Worm (Caenorhabditis elegans) whole organism, young adult: ENCODE data around the gene ZC84.6.

ENCODE experiments used
- B0019.2 ChIP-seq: fragments of 200-800 bp; sonication (Bioruptor generic); conservative IDR thresholded peaks from 2 replicates; pipeline ENCODE4 v1.3.6; 2022; ENCODE audit warnings: missing genetic modification reagents, missing genetic modification characterization, missing compliant biosample characterization
- B0035.1 ChIP-seq: sonication (generic microtip); optimal IDR thresholded peaks from 2 replicates; lab custom pipeline; 2016; ENCODE audit warnings: missing genetic modification characterization, mild to moderate bottlenecking, missing compliant biosample characterization, missing genotype, missing genetic modification reagents
- B0336.3 ChIP-seq: fragments of 200-800 bp; sonication (Bioruptor generic); IDR thresholded peaks from 2 replicates; pipeline ENCODE4 v1.3.6; 2022; ENCODE audit warnings: missing genetic modification characterization, missing compliant biosample characterization
- F23B12.7 ChIP-seq: sonication (generic microtip); optimal IDR thresholded peaks from 2 replicates; lab custom pipeline; 2017; ENCODE audit warnings: missing genetic modification characterization, mild to moderate bottlenecking, missing compliant biosample characterization, antibody characterized with exemption, moderate library complexity; ENCODE audit not compliant: insufficient read depth
- K12H6.12 ChIP-seq: fragments of 200-800 bp; sonication (Bioruptor generic); optimal IDR thresholded peaks from 2 replicates; lab custom pipeline; 2018; ENCODE audit warnings: mild to moderate bottlenecking, missing genetic modification characterization, missing compliant biosample characterization
- T07F8.4 ChIP-seq: sonication (generic microtip); optimal IDR thresholded peaks from 2 replicates; lab custom pipeline; 2016; ENCODE audit warnings: mild to moderate bottlenecking, missing genetic modification characterization, moderate library complexity, missing compliant biosample characterization
- Y53F4B.3 ChIP-seq: fragments of 200-800 bp; sonication (Bioruptor generic); IDR thresholded peaks from 2 replicates; pipeline ENCODE4 v1.3.6; 2022; ENCODE audit warnings: missing genetic modification reagents, missing genetic modification characterization, missing compliant biosample characterization
- Y56A3A.18 ChIP-seq: fragments of 200-800 bp; sonication (Bioruptor generic); IDR thresholded peaks from 2 replicates; pipeline ENCODE4 v1.3.6; 2022; ENCODE audit warnings: missing genetic modification reagents, missing genetic modification characterization, missing compliant biosample characterization
- Y79H2A.3 ChIP-seq: fragments of 200-800 bp; sonication (Bioruptor generic); conservative IDR thresholded peaks from 2 replicates; pipeline ENCODE4 v1.3.6; 2022; ENCODE audit warnings: missing genetic modification reagents, missing genetic modification characterization, missing compliant biosample characterization
- Y95B8A.8 ChIP-seq: fragments of 200-800 bp; sonication (Bioruptor generic); IDR thresholded peaks from 2 replicates; pipeline ENCODE4 v1.3.6; 2022; ENCODE audit warnings: missing genetic modification reagents, missing genetic modification characterization, missing compliant biosample characterization
- ama-1 ChIP-seq, 3 experiments: fragments of 150-350 bp in 1 of 3; sonication (generic microtip) in 2 of 3; optimal IDR thresholded peaks; 2 replicates each; lab custom pipeline; 2014 to 2018; ENCODE audit warnings: missing biosample characterization in 2 of 3, missing genetic modification characterization in 2 of 3, missing genetic modification reagents in 2 of 3
- athp-1 ChIP-seq: sonication (generic microtip); optimal IDR thresholded peaks from 2 replicates; lab custom pipeline; 2017; ENCODE audit warnings: mild to moderate bottlenecking, missing genetic modification characterization, missing compliant biosample characterization
- attf-3 ChIP-seq: fragments of 200-800 bp; sonication (Bioruptor generic); conservative IDR thresholded peaks from 2 replicates; pipeline ENCODE4 v1.3.6; 2022; ENCODE audit warnings: missing genetic modification reagents, missing genetic modification characterization, missing compliant biosample characterization
- bed-1 ChIP-seq: fragments of 200-800 bp; sonication (Bioruptor generic); IDR thresholded peaks from 2 replicates; pipeline ENCODE4 v1.3.6; 2022; ENCODE audit warnings: missing genetic modification reagents, missing genetic modification characterization, missing compliant biosample characterization
- ccch-3 ChIP-seq: fragments of 200-800 bp; sonication (Bioruptor generic); optimal IDR thresholded peaks from 2 replicates; lab custom pipeline; 2018; ENCODE audit warnings: mild to moderate bottlenecking, missing genetic modification characterization, missing compliant biosample characterization
- ceh-91 ChIP-seq: fragments of 200-800 bp; sonication (Bioruptor generic); IDR thresholded peaks from 2 replicates; pipeline ENCODE4 v1.3.6; 2022; ENCODE audit warnings: missing genetic modification reagents, missing genetic modification characterization, missing compliant biosample characterization
- dpff-1 ChIP-seq: sonication (generic microtip); optimal IDR thresholded peaks from 2 replicates; lab custom pipeline; 2017; ENCODE audit warnings: mild to moderate bottlenecking, missing genetic modification characterization, missing compliant biosample characterization
- ets-4 ChIP-seq: fragments of 200-800 bp; sonication (Bioruptor generic); optimal IDR thresholded peaks from 2 replicates; lab custom pipeline; 2018; ENCODE audit warnings: mild to moderate bottlenecking, missing genetic modification characterization, missing compliant biosample characterization
- gei-17 ChIP-seq: fragments of 200-800 bp; sonication (Bioruptor generic); optimal IDR thresholded peaks from 2 replicates; lab custom pipeline; 2018; ENCODE audit warnings: mild to moderate bottlenecking, missing genetic modification characterization, missing compliant biosample characterization
- hlh-12 ChIP-seq: sonication (generic microtip); optimal IDR thresholded peaks from 2 replicates; lab custom pipeline; 2016; ENCODE audit warnings: missing genetic modification characterization, missing compliant biosample characterization
- hmg-1.2 ChIP-seq: fragments of 200-800 bp; sonication (Bioruptor generic); IDR thresholded peaks from 2 replicates; pipeline ENCODE4 v1.3.6; 2022; ENCODE audit warnings: missing genetic modification reagents, missing genetic modification characterization, missing compliant biosample characterization
- let-526 ChIP-seq: fragments of 200-800 bp; sonication (Bioruptor generic); IDR thresholded peaks from 2 replicates; pipeline ENCODE4 v1.3.6; 2022; ENCODE audit warnings: missing genetic modification reagents, missing genetic modification characterization, missing compliant biosample characterization
- lin-40 ChIP-seq: sonication (generic microtip); optimal IDR thresholded peaks from 2 replicates; lab custom pipeline; 2016; ENCODE audit warnings: missing genetic modification characterization, mild to moderate bottlenecking, missing compliant biosample characterization, missing genotype, missing genetic modification reagents
- lsy-27 ChIP-seq: sonication (generic microtip); optimal IDR thresholded peaks from 2 replicates; lab custom pipeline; 2017; ENCODE audit warnings: missing genetic modification characterization, mild to moderate bottlenecking, missing compliant biosample characterization, antibody characterized with exemption, missing genotype, borderline replicate concordance; ENCODE audit not compliant: insufficient read depth
- madf-10 ChIP-seq: sonication (generic microtip); optimal IDR thresholded peaks from 2 replicates; lab custom pipeline; 2016; ENCODE audit warnings: mild to moderate bottlenecking, missing genetic modification characterization, missing compliant biosample characterization
- madf-6 ChIP-seq: fragments of 200-800 bp; sonication (Bioruptor generic); IDR thresholded peaks from 2 replicates; pipeline ENCODE4 v1.3.6; 2022; ENCODE audit warnings: missing genetic modification reagents, missing genetic modification characterization, missing compliant biosample characterization
- mel-28 ChIP-seq: sonication (generic microtip); optimal IDR thresholded peaks from 2 replicates; lab custom pipeline; 2016; ENCODE audit warnings: borderline replicate concordance, mild to moderate bottlenecking, missing genetic modification characterization, missing compliant biosample characterization
- nhr-179 ChIP-seq: sonication (generic microtip); optimal IDR thresholded peaks from 2 replicates; lab custom pipeline; 2016; ENCODE audit warnings: mild to moderate bottlenecking, missing genetic modification characterization, missing compliant biosample characterization
- nhr-80 ChIP-seq: sonication (generic microtip); optimal IDR thresholded peaks from 2 replicates; lab custom pipeline; 2016; ENCODE audit warnings: missing genetic modification characterization, missing compliant biosample characterization
- pbrm-1 ChIP-seq: fragments of 200-800 bp; sonication (Bioruptor generic); IDR thresholded peaks from 2 replicates; pipeline ENCODE4 v1.3.6; 2022; ENCODE audit warnings: missing genetic modification reagents, missing genetic modification characterization, missing compliant biosample characterization
- rcor-1 ChIP-seq: fragments of 200-800 bp; sonication (Bioruptor generic); IDR thresholded peaks from 2 replicates; pipeline ENCODE4 v1.3.6; 2022; ENCODE audit warnings: missing genetic modification reagents, missing genetic modification characterization, missing compliant biosample characterization
- repo-1 ChIP-seq: sonication (generic microtip); optimal IDR thresholded peaks from 2 replicates; lab custom pipeline; 2017; ENCODE audit warnings: mild to moderate bottlenecking, missing genetic modification characterization, missing compliant biosample characterization
- rpc-1 ChIP-seq, 2 experiments: fragments of 150-350 bp in 1 of 2; sonication (generic microtip) in 1 of 2; optimal IDR thresholded peaks; 2 replicates each; lab custom pipeline; 2014 to 2018; ENCODE audit warnings: missing biosample characterization in 1 of 2, missing genetic modification characterization in 1 of 2, missing genetic modification reagents in 1 of 2, missing genotype in 1 of 2
- snpc-3.4 ChIP-seq: sonication (generic microtip); optimal IDR thresholded peaks from 2 replicates; lab custom pipeline; 2017; ENCODE audit warnings: missing genetic modification characterization, mild to moderate bottlenecking, missing compliant biosample characterization, antibody characterized with exemption, moderate library complexity, missing genotype, missing genetic modification reagents
- somi-1 ChIP-seq: fragments of 200-800 bp; sonication (Bioruptor generic); optimal IDR thresholded peaks from 2 replicates; lab custom pipeline; 2018; ENCODE audit warnings: mild to moderate bottlenecking, missing genetic modification characterization, missing compliant biosample characterization
- tbp1 ChIP-seq: fragments of 200-800 bp; sonication (Bioruptor generic); optimal IDR thresholded peaks from 2 replicates; lab custom pipeline; 2018; ENCODE audit warnings: mild to moderate bottlenecking, missing genetic modification characterization, missing compliant biosample characterization
- tbx-9 ChIP-seq: sonication (generic microtip); optimal IDR thresholded peaks from 2 replicates; lab custom pipeline; 2016; ENCODE audit warnings: borderline replicate concordance, missing genetic modification characterization, inconsistent platforms, missing compliant biosample characterization
- ztf-25 ChIP-seq: fragments of 200-800 bp; sonication (Bioruptor generic); IDR thresholded peaks from 2 replicates; pipeline ENCODE4 v1.3.6; 2022; ENCODE audit warnings: missing genetic modification reagents, missing genetic modification characterization, missing compliant biosample characterization
- ztf-3 ChIP-seq: fragments of 200-800 bp; sonication (Bioruptor generic); optimal IDR thresholded peaks from 2 replicates; lab custom pipeline; 2018; ENCODE audit warnings: mild to moderate bottlenecking, missing genetic modification characterization, missing compliant biosample characterization

ZC84.6 gene

DNA sequence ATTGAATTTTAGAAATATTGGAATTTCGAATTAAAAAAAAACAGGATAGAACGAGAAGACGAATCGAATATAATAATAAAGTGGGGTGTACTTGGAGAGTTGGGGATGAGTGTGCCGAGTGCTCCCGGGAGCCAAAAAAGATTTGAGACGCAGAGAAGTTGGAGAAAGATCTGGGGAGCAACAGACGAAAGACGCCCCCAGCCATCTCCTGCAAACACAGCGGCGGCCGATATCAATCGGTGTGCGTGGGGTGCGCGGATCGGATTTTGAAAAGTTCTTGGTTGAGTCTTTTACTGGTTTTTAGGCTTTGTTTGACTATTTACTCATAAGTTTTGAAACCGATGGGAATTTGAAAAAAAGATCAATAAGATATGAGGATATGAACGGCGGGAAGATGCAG, 45.7 kb downstream of the ZC84.6 start, which contains the start of gene nhl-1:
nhl-1 (minus strand) TSS at position 101 of the 400 bp plus-strand sequence.
- TF ChIP-seq ceh-91 (GFP tag; lab: Robert Waterston, UW) (no peak), T07F8.4 (tag; lab: Kevin White, UChicago) (no peak), pbrm-1 (no peak), madf-6 (GFP tag; lab: Robert Waterston, UW) (no peak), rcor-1 (no peak), tbp1 (GFP tag; lab: Kevin White, UChicago) (no peak)

DNA sequence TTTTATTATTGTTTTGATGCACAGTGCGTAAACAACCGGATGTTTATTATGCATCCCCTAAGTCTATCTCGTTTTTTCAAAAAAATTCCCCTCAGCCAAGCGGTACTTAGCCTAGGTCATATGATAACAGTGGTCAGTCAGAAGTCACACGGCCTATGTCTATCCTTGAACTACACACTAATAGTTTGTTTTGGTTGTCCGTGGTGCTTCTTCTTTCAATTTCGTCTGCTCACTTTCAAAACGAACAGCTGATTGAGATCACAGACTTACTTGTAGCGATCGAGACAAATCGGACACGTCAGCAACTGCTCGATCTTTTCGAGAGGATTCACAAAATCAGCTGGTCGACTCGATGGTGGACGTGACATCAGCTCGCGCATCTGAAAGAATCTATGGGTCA, 46.6 kb downstream of the ZC84.6 start:
- TF ChIP-seq ama-1 (optimal IDR thresholded peaks at IDR 0.05; lab: Kevin White, UChicago) (no peak), ama-1 (GFP tag; optimal IDR thresholded peaks at IDR 0.05; lab: Kevin White, UChicago) (no peak), mel-28 (tag; lab: Kevin White, UChicago) (no peak), ets-4 (GFP tag; lab: Kevin White, UChicago) (no peak), bed-1 (GFP tag; lab: Robert Waterston, UW) (no peak), rcor-1 (no peak), somi-1 (GFP tag; lab: Kevin White, UChicago) (peak; percentile 35)

ce11 chrIII:9151782-9152181, 47.7 kb downstream of the ZC84.6 start:
- TF ChIP-seq tbx-9 (no peak), F23B12.7 (tag; lab: Kevin White, UChicago) (no peak), athp-1 (tag; lab: Kevin White, UChicago) (no peak), repo-1 (tag; lab: Kevin White, UChicago) (no peak)

ce11 chrIII:9149132-9149531, 50.4 kb downstream of the ZC84.6 start:
- TF ChIP-seq hlh-12 (tag; lab: Kevin White, UChicago), result no peak
- no peak for TF ChIP-seq B0019.2 (GFP tag; lab: Robert Waterston, UW)
- no peak for TF ChIP-seq ztf-25 (GFP tag; lab: Robert Waterston, UW)
- TF ChIP-seq nhr-179 (tag; lab: Kevin White, UChicago), result no peak
- no peak for TF ChIP-seq Y95B8A.8 (GFP tag; lab: Robert Waterston, UW)
- TF ChIP-seq lin-40, result no peak
- TF ChIP-seq Y56A3A.18 (GFP tag; lab: Robert Waterston, UW), result no peak
- TF ChIP-seq let-526 (GFP tag; lab: Robert Waterston, UW), result no peak
- TF ChIP-seq T07F8.4 (tag; lab: Kevin White, UChicago), result no peak
- TF ChIP-seq ccch-3 (GFP tag; lab: Kevin White, UChicago), result no peak
- no peak for TF ChIP-seq ztf-3 (GFP tag; lab: Kevin White, UChicago)

DNA sequence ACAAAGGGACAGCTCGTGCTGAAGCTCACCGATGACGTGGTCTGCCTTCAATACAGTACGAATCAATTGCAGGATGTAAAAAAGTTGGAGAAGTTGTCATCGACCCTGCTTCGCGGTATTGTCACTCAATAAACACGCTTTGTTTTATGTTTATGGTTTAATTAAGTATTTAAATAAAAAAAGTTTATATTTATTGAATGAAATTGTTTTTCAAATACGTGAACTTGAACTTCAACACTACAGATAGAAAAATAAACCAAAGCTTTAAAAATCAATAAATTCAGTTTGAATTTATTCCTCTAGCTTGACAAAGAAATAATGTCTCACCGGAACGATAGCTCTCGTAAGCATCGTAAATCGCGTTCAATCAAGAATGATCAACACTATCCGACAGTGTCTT, 53.7 kb downstream of the ZC84.6 start, which contains the start of gene ZK512.8:
ZK512.8 (plus strand) TSS at position 301 of the 400 bp plus-strand sequence.
- TF ChIP-seq lsy-27 (tag; lab: Kevin White, UChicago) (no peak), madf-6 (GFP tag; lab: Robert Waterston, UW) (no peak), hmg-1.2 (GFP tag; lab: Robert Waterston, UW) (no peak), Y53F4B.3 (no peak), gei-17 (GFP tag; lab: Kevin White, UChicago) (no peak), attf-3 (GFP tag; lab: Robert Waterston, UW) (no peak), B0019.2 (GFP tag; lab: Robert Waterston, UW) (no peak), hlh-12 (tag; lab: Kevin White, UChicago) (no peak), madf-10 (tag; lab: Kevin White, UChicago) (no peak), rcor-1 (no peak), B0336.3 (GFP tag; lab: Robert Waterston, UW) (no peak), snpc-3.4 (no peak), rpc-1 (optimal IDR thresholded peaks at IDR 0.05; lab: Kevin White, UChicago) (no peak), rpc-1 (tag; optimal IDR thresholded peaks at IDR 0.05; lab: Kevin White, UChicago) (no peak), dpff-1 (tag; lab: Kevin White, UChicago) (no peak), K12H6.12 (tag; lab: Kevin White, UChicago) (no peak), B0035.1 (tag; lab: Kevin White, UChicago) (no peak), nhr-80 (tag; lab: Kevin White, UChicago) (no peak), Y79H2A.3 (no peak)
